Fruit fly (Drosophila melanogaster): ENCODE data around the gene CG44044.

Gene CG44044

DNA sequence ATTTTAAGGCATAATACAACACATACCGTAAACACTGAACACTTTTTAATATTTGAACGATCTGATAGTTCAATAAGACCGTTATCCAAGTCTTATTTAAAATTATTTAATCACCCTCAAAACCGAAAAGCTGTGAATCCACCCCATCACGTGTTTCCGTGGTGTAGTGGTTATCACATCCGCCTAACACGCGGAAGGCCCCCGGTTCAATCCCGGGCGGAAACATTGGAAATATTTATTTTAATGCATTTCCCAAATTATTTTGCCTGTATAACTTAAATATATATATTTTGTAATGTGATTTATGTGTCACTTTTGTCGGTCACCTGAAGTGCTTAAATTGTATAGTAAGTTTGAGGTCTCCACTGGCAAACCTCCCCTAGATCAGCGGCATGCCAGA lies at the start of gene CG44044:
Gene CG44044 (plus strand): TSS at position 301 of the 400 bp plus-strand sequence.
- TF ChIP-seq CG17801 (GFP tag; optimal IDR thresholded peaks at IDR 0.05; ENCODE audit: partially characterized antibody) = no peak

DNA sequence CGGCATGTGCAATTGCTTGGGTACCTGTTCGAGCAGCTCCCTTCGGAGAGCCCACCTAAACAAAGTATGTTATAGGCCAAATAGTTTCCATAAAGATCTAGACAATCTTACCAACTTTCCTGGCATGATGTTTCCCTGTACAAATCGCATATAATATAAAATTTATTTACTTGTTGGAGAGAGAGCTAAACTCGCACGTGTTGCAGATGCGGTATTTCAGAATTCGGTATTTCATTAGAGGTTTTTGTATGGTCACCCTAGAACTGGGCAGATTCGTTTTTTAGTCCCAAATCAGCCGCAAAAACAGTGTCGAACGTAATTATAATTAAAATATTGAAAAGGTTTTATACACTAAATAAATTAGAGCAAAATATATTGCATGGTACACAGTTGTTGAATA lies 49.5 kb upstream of the CG44044 start, which contains the start of the genes Mat89Ba and gish:
Gene Mat89Ba (minus strand): TSS at position 231 of the 400 bp plus-strand sequence.
Gene gish (plus strand): TSS at position 268 of the 400 bp plus-strand sequence.
- no peak for TF ChIP-seq CG17801 (GFP tag; optimal IDR thresholded peaks at IDR 0.05; ENCODE audit: partially characterized antibody)

DNA sequence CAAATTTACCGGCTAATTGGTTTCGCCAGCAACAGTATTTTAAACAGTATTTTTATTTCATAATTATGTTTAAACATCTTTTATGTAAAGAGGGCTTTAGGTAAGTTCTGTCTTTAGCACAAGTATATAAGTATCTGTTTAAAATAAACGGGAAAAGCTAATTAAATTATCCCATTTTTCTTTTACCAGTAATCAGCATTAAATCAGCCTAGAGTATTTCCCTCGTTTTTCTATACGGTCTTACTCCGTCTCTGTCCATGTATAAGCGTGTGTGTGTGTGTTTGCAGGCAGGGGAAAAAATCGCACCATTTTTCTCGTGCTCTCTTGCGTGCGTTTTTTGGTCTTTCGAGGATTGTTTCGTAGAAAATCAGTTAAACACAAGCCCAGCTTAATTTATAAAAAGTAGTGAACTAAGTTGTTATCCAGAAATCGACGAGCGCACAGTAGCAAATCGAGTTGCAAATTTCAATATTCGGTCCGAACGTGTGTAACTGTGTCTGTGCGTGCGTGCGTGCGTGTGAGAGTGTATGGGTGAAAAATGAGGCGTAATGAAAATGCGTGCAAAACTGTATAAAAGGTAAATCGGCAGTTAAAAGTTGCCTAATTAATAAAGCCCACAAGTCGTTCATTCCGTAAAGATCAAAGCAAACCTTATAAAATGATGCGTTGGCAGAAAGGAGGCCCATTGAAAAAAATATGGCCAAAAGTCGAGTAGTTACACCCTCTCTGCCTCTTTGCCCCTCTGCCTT lies 48.7 kb upstream of the CG44044 start:
- no peak for TF ChIP-seq CG17801 (GFP tag; optimal IDR thresholded peaks at IDR 0.05; ENCODE audit: partially characterized antibody)

- no peak for TF ChIP-seq CG17801 (GFP tag; optimal IDR thresholded peaks at IDR 0.05; ENCODE audit: partially characterized antibody)
These were observed 48.0 kb upstream of the CG44044 start for dm6 chr3R:16273503-16274131.

dm6 chr3R:16274534-16274933 lies 47.1 kb upstream of the CG44044 start:
- no peak for TF ChIP-seq CG17801 (GFP tag; optimal IDR thresholded peaks at IDR 0.05; ENCODE audit: partially characterized antibody)

DNA sequence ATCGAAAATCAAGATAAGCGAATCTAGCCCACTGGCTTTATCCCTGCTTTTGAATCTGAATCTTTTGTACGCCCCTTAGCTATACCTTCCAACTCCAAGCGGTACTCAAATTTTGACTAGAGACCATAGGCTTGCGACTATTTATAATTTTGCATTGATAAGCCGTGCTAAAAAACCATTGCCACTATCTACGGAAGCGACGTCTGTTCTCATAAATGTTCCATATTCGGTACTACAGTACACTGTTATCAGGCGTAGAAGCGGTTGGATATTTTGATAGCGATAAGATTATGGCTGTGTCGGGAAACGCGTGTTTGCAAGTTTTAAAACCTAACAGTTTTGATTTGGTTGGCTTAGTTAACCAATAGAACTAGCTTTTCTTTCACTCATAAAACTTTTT lies 46.3 kb upstream of the CG44044 start:
- no peak for TF ChIP-seq CG17801 (GFP tag; optimal IDR thresholded peaks at IDR 0.05; ENCODE audit: partially characterized antibody)

DNA sequence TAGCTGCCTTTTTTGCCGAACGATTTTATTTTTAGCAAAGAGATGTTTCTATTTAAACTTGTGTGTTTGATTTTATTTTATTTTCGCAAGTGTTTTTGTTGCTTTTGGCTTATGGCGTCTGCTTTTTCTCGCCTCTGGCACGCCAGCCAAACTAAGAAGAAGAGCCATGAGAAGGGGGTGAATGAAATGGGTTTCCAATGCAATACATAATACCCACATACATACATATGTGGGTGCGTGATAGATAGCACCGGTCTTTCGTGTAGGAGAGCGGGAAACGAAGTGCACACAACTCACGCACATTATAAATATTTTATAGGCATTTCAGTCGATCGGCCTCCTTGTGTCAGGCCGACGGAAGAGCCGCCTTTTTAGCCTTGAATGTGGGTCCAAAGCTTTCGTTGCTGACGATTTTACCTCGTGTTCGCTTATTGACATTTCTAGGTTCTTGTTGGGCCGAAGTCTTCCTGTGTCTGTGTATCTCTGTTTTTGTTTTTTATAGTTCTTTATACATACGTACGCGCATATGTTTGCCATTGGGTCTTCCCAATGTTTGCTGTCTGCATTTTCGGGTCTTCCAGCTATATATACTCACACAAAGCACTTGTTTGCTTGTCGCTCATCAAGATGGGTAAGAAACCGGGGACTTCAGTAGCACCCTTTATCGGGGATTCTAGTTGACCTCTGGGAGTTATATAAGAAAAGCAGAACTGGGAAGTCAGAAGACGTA lies 45.6 kb upstream of the CG44044 start:
- TF ChIP-seq CG17801 (GFP tag; optimal IDR thresholded peaks at IDR 0.05; ENCODE audit: partially characterized antibody) = no peak

DNA sequence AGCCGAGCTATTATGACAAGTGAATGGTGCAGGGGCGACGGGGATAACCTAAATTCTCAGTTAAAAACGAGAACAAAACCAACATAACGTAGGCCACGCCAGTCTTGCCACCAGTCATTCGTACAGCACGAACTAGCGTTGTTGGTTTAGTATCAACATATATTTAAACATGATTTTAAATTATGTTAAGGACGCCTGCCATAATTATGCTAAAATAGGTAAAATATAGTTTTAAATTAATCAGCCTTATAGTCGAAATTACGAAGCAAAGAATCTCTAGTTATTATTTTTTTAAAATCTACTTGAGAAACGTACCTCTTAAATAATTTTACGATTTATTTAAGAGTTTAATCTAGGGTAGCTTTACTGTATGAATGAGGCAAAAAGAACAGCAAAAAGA lies 44.6 kb upstream of the CG44044 start:
- TF ChIP-seq CG17801 (GFP tag; optimal IDR thresholded peaks at IDR 0.05; ENCODE audit: partially characterized antibody) = peak; percentile 64

dm6 chr3R:16277543-16277942 lies 44.1 kb upstream of the CG44044 start:
- no peak for TF ChIP-seq CG17801 (GFP tag; optimal IDR thresholded peaks at IDR 0.05; ENCODE audit: partially characterized antibody)

- TF ChIP-seq CG17801 (GFP tag; optimal IDR thresholded peaks at IDR 0.05; ENCODE audit: partially characterized antibody) = no peak
These were observed 42.2 kb upstream of the CG44044 start for dm6 chr3R:16279382-16279932.

- peak; percentile 100 for TF ChIP-seq CG17801 (GFP tag; optimal IDR thresholded peaks at IDR 0.05; ENCODE audit: partially characterized antibody)
These were observed 41.3 kb upstream of the CG44044 start for dm6 chr3R:16280003-16280998.

DNA sequence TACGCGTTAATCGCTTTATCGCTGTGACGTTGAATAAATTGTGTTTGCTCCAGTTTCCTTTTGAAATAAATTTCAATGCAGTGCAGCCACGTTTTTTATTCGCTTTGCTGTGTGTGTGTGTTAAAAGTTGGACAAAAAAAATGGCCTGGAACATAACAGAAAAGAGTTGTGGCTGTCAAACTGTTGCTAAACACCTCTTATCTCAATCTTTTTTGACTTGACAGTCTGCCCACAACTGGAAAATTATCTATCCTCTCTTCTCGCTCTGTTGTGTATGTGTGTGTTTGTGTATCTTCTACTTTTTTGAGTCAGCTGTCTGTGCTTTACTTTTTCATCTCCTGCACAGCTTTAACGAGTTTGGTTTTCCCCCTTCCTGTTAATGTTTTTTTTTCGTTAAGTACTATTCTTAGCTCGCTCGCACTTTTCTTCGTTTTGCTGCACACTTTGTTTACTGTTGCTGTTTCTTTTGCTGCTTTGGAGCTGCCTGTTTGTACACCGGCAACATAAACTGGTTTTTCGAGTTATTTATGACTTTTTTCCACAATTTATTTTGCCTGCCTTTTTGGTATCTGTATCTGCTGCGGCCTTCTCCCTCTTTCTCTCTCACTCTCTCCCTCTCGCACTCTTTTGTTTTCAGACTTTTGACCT lies 40.5 kb upstream of the CG44044 start:
- no peak for TF ChIP-seq CG17801 (GFP tag; optimal IDR thresholded peaks at IDR 0.05; ENCODE audit: partially characterized antibody)

DNA sequence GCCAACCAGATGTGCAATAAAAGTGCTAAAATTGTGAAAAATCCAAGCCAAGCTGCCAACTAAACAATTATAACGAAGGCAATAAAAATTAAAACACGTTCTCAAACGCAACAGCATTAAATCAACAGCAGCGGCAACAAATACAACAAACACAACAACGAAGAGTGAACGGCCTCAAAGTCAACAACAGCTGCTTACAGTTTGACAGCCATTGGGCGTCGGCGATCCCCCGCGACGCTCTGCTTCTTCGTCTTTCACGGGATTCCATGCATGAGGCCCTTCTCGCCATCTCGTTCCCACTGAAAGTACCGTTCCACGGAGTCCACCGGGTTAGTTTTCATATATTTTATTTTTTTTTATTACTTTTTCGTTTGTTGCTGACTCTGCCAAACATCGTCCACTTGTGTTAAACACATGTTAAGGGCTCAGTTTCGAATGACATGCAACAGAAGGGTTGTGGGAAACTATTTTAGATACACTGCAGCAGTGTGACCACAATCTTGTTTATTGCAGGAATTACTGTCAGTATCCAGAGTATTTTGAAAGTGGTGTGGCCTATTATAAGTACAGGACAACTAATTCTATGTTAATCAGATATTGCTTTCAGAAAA lies 39.5 kb upstream of the CG44044 start:
- no peak for TF ChIP-seq CG17801 (GFP tag; optimal IDR thresholded peaks at IDR 0.05; ENCODE audit: partially characterized antibody)

Data from ovary, adult (tissue).